Fruit fly (Drosophila melanogaster): Measurements from ENCODE around the gene CG31343.
A peak's percentile ranks its signal among the peaks of the same experiment; 100 is the strongest.

The CG31343 gene

dm6 chr3R:21777660-21778059, 32.6 kb downstream of the CG31343 start, which contains the start of gene Polr1H:
Polr1H (minus strand) TSS chr3R:21777847.
- TF ChIP-seq Hr38 (GFP tag; optimal IDR thresholded peaks at IDR 0.05) (no peak), ss (GFP tag; optimal IDR thresholded peaks at IDR 0.05) (no peak)

dm6 chr3R:21780086-21780485, 35.0 kb downstream of the CG31343 start:
- no peak for TF ChIP-seq vri (GFP tag; optimal IDR thresholded peaks at IDR 0.05)
- peak; percentile 79 for TF ChIP-seq dsx (GFP tag; optimal IDR thresholded peaks at IDR 0.05; ENCODE audit: poor library complexity, severe bottlenecking)

- peak; percentile 74 for TF ChIP-seq CG6854 (GFP tag; optimal IDR thresholded peaks at IDR 0.05)
- TF ChIP-seq CG34406 (GFP tag; optimal IDR thresholded peaks at IDR 0.05) = peak; percentile 91
- TF ChIP-seq CG16779 (tag; optimal IDR thresholded peaks at IDR 0.05) = peak; percentile 80
- no peak for TF ChIP-seq Hr38 (GFP tag; optimal IDR thresholded peaks at IDR 0.05)
- TF ChIP-seq fd85E (GFP tag; optimal IDR thresholded peaks at IDR 0.05) = peak; percentile 79
- TF ChIP-seq Sox102F (GFP tag; optimal IDR thresholded peaks at IDR 0.05) = peak; percentile 93
- no peak for TF ChIP-seq fkh (GFP tag; optimal IDR thresholded peaks at IDR 0.05)
- TF ChIP-seq Hr4 (GFP tag; optimal IDR thresholded peaks at IDR 0.05) = peak; percentile 85
- peak; percentile 38 for TF ChIP-seq dac (GFP tag; optimal IDR thresholded peaks at IDR 0.05)
- peak; percentile 94 for TF ChIP-seq CG3919 (GFP tag; optimal IDR thresholded peaks at IDR 0.05)
- TF ChIP-seq Ets96B (tag; optimal IDR thresholded peaks at IDR 0.05) = peak; percentile 95
- TF ChIP-seq CG8632 (GFP tag; optimal IDR thresholded peaks at IDR 0.05) = peak; percentile 89
- peak; percentile 90 for TF ChIP-seq CG11762 (GFP tag; optimal IDR thresholded peaks at IDR 0.05; ENCODE audit: insufficient read depth)
- TF ChIP-seq Sox14 (GFP tag; optimal IDR thresholded peaks at IDR 0.05) = peak; percentile 94
- peak; percentile 93 for TF ChIP-seq OdsH (GFP tag; optimal IDR thresholded peaks at IDR 0.05)
- peak; percentile 74 for TF ChIP-seq CG11294 (GFP tag; IDR thresholded peaks at IDR 0.05)
- peak; percentile 92 for TF ChIP-seq Met (GFP tag; optimal IDR thresholded peaks at IDR 0.05)
- TF ChIP-seq CG8119 (GFP tag; IDR thresholded peaks at IDR 0.05) = peak; percentile 87
- TF ChIP-seq fd59A (GFP tag; optimal IDR thresholded peaks at IDR 0.05) = peak; percentile 93
- peak; percentile 94 for TF ChIP-seq CG10669 (GFP tag; optimal IDR thresholded peaks at IDR 0.05)
- peak; percentile 80 for TF ChIP-seq eg (GFP tag; IDR thresholded peaks at IDR 0.05)
- TF ChIP-seq CG6163 (GFP tag; IDR thresholded peaks at IDR 0.05) = peak; percentile 87
- peak; percentile 77 for TF ChIP-seq Gug (GFP tag; IDR thresholded peaks at IDR 0.05)
- peak; percentile 88 for TF ChIP-seq CG7368 (GFP tag; optimal IDR thresholded peaks at IDR 0.05)
- peak; percentile 93 for TF ChIP-seq spab (GFP tag; optimal IDR thresholded peaks at IDR 0.05)
- TF ChIP-seq Eip78C (GFP tag) = peak; percentile 99
- TF ChIP-seq Eip75B (GFP tag; optimal IDR thresholded peaks at IDR 0.05) = peak; percentile 93
- peak; percentile 92 for TF ChIP-seq dsx (GFP tag; optimal IDR thresholded peaks at IDR 0.05; ENCODE audit: poor library complexity, severe bottlenecking)
- TF ChIP-seq achi (GFP tag; optimal IDR thresholded peaks at IDR 0.05) = peak; percentile 91
- peak; percentile 93 for TF ChIP-seq topi (GFP tag; optimal IDR thresholded peaks at IDR 0.05)
- peak; percentile 89 for TF ChIP-seq lz (GFP tag; optimal IDR thresholded peaks at IDR 0.05)
- peak; percentile 90 to 94 for TF ChIP-seq ss (GFP tag; optimal IDR thresholded peaks at IDR 0.05)
- TF ChIP-seq svp (GFP tag) = peak; percentile 95
- peak; percentile 90 for TF ChIP-seq CG8319 (GFP tag; optimal IDR thresholded peaks at IDR 0.05)
- TF ChIP-seq CG4318 (GFP tag; optimal IDR thresholded peaks at IDR 0.05) = peak; percentile 66
- TF ChIP-seq cyc (GFP tag; optimal IDR thresholded peaks at IDR 0.05) = peak; percentile 92
- peak; percentile 94 for TF ChIP-seq CG10631 (GFP tag; optimal IDR thresholded peaks at IDR 0.05)
- TF ChIP-seq salr (GFP tag; optimal IDR thresholded peaks at IDR 0.05) = peak; percentile 74 to 85
- TF ChIP-seq vri (GFP tag; optimal IDR thresholded peaks at IDR 0.05) = peak; percentile 87
- TF ChIP-seq Sox15 (GFP tag; optimal IDR thresholded peaks at IDR 0.05) = peak; percentile 88
- TF ChIP-seq pdm3 (GFP tag; optimal IDR thresholded peaks at IDR 0.05) = peak; percentile 91
- peak; percentile 95 for TF ChIP-seq acj6 (GFP tag; optimal IDR thresholded peaks at IDR 0.05)
- TF ChIP-seq CG6808 (GFP tag; optimal IDR thresholded peaks at IDR 0.05) = peak; percentile 93
- peak; percentile 29 for TF ChIP-seq Eip93F (GFP tag; optimal IDR thresholded peaks at IDR 0.05)
- TF ChIP-seq net (GFP tag; optimal IDR thresholded peaks at IDR 0.05) = peak; percentile 91
- peak; percentile 77 for TF ChIP-seq Lpt (GFP tag; optimal IDR thresholded peaks at IDR 0.05)
- peak; percentile 95 for TF ChIP-seq CG3032 (tag; optimal IDR thresholded peaks at IDR 0.05)
Observed at dm6 chr3R:21781448-21781847, 36.4 kb downstream of the CG31343 start.

All from whole organism, prepupa.